Worm (Caenorhabditis elegans): ENCODE data around the gene Y45G12B.2.

DNA sequence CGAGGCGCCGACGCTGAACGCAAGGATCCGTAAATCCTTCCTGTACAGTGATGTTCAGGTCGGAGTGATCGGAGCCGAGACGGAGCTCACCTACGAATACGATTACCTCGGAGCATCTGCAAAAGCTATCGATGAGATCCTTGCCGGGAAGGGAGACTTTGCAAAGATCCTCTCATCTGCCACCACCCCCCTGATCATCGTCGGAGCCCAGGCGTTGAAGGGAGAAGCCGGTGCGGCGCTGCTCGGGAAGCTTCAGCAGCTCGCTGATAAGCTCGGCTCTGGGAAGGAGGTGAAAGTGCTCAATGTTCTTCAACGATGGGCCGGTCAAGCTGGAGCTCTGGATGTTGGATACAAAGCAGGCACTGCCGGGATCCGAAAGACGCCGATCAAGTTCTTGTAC, 8.7 kb downstream of the Y45G12B.2 start:
- TF ChIP-seq elt-3 (tag; optimal IDR thresholded peaks at IDR 0.05): no peak
- no peak for TF ChIP-seq fos-1 (tag; optimal IDR thresholded peaks at IDR 0.05)
- TF ChIP-seq ztf-11 (tag; optimal IDR thresholded peaks at IDR 0.05): no peak
- TF ChIP-seq R02D3.7 (tag; optimal IDR thresholded peaks at IDR 0.05): no peak
- TF ChIP-seq elt-1 (tag; optimal IDR thresholded peaks at IDR 0.05): no peak
- TF ChIP-seq unc-39 (tag; optimal IDR thresholded peaks at IDR 0.05): no peak
- no peak for TF ChIP-seq ama-1 (optimal IDR thresholded peaks at IDR 0.05)
- no peak for TF ChIP-seq zag-1 (tag; optimal IDR thresholded peaks at IDR 0.05)
- TF ChIP-seq pha-4 (tag; optimal IDR thresholded peaks at IDR 0.05): no peak
- TF ChIP-seq ztf-4 (tag; optimal IDR thresholded peaks at IDR 0.05): no peak
- no peak for TF ChIP-seq nhr-67 (tag; optimal IDR thresholded peaks at IDR 0.05)

All from whole organism, L3 larva.